Worm (Caenorhabditis elegans) whole organism, late embryonic: ENCODE measurements around the gene ent-3.

ENCODE experiments used
- C08G9.2 ChIP-seq: sonication (generic microtip); optimal IDR thresholded peaks from 2 replicates; lab custom pipeline; 2016; ENCODE audit warnings: mild to moderate bottlenecking, missing genetic modification characterization, moderate library complexity, missing compliant biosample characterization
- C38D4.7 ChIP-seq: fragments of 200-800 bp; sonication (Bioruptor generic); optimal IDR thresholded peaks from 2 replicates; lab custom pipeline; 2018; ENCODE audit warnings: mild to moderate bottlenecking, missing genetic modification characterization, moderate library complexity, missing compliant biosample characterization
- F13H6.1 ChIP-seq: sonication (generic microtip); optimal IDR thresholded peaks from 2 replicates; lab custom pipeline; 2016; ENCODE audit warnings: missing genetic modification characterization, missing compliant biosample characterization
- T23F11.4 ChIP-seq: fragments of 200-800 bp; sonication (Bioruptor generic); optimal IDR thresholded peaks from 2 replicates; lab custom pipeline; 2018; ENCODE audit warnings: mild to moderate bottlenecking, missing genetic modification characterization, missing compliant biosample characterization
- ama-1 ChIP-seq: fragments of 150-350 bp; optimal IDR thresholded peaks from 2 replicates; lab custom pipeline; 2014
- ceh-19 ChIP-seq: fragments of 200-800 bp; sonication (Bioruptor generic); optimal IDR thresholded peaks from 2 replicates; lab custom pipeline; 2018; ENCODE audit warnings: mild to moderate bottlenecking, missing genetic modification characterization, missing compliant biosample characterization
- ceh-24 ChIP-seq: sonication (generic microtip); optimal IDR thresholded peaks from 2 replicates; lab custom pipeline; 2016; ENCODE audit warnings: mild to moderate bottlenecking, missing genetic modification characterization, missing compliant biosample characterization
- ceh-30 ChIP-seq: fragments of 150-350 bp; optimal IDR thresholded peaks from 2 replicates; lab custom pipeline; 2014; ENCODE audit warnings: missing biosample characterization, missing genetic modification characterization
- ceh-31 ChIP-seq: sonication (generic microtip); optimal IDR thresholded peaks from 2 replicates; lab custom pipeline; 2016; ENCODE audit warnings: missing genetic modification characterization, missing compliant biosample characterization
- ceh-48 ChIP-seq: sonication (generic microtip); optimal IDR thresholded peaks from 2 replicates; lab custom pipeline; 2016; ENCODE audit warnings: missing genetic modification characterization, inconsistent platforms, missing compliant biosample characterization
- ceh-6 ChIP-seq: fragments of 200-800 bp; sonication (Bioruptor generic); optimal IDR thresholded peaks from 2 replicates; lab custom pipeline; 2018; ENCODE audit warnings: mild to moderate bottlenecking, missing genetic modification characterization, missing compliant biosample characterization
- ceh-9 ChIP-seq: sonication (generic microtip); optimal IDR thresholded peaks from 2 replicates; lab custom pipeline; 2016; ENCODE audit warnings: mild to moderate bottlenecking, missing genetic modification characterization, inconsistent platforms, missing compliant biosample characterization
- che-1 ChIP-seq: sonication (generic microtip); optimal IDR thresholded peaks from 2 replicates; lab custom pipeline; 2016; ENCODE audit warnings: mild to moderate bottlenecking, missing genetic modification characterization, missing compliant biosample characterization
- elt-2 ChIP-seq: sonication (generic microtip); optimal IDR thresholded peaks from 2 replicates; lab custom pipeline; 2016; ENCODE audit warnings: missing genetic modification reagents, missing genetic modification characterization, missing compliant biosample characterization
- elt-4 ChIP-seq: sonication (generic microtip); optimal IDR thresholded peaks from 2 replicates; lab custom pipeline; 2016; ENCODE audit warnings: missing genetic modification characterization, missing compliant biosample characterization
- eyg-1 ChIP-seq: sonication (generic microtip); optimal IDR thresholded peaks from 2 replicates; lab custom pipeline; 2016; ENCODE audit warnings: missing genotype, missing genetic modification characterization, missing compliant biosample characterization
- fax-1 ChIP-seq: sonication (generic microtip); optimal IDR thresholded peaks from 2 replicates; lab custom pipeline; 2016; ENCODE audit warnings: missing genotype, missing genetic modification characterization, missing compliant biosample characterization
- gmeb-2 ChIP-seq: sonication (generic microtip); optimal IDR thresholded peaks from 2 replicates; lab custom pipeline; 2016; ENCODE audit warnings: missing genetic modification characterization, inconsistent platforms, missing compliant biosample characterization
- hlh-13 ChIP-seq: fragments of 200-800 bp; sonication (Bioruptor generic); optimal IDR thresholded peaks from 2 replicates; lab custom pipeline; 2018; ENCODE audit warnings: mild to moderate bottlenecking, missing genetic modification characterization, missing compliant biosample characterization
- hlh-30 ChIP-seq: sonication (generic microtip); optimal IDR thresholded peaks from 2 replicates; lab custom pipeline; 2017; ENCODE audit warnings: antibody characterized with exemption, missing genetic modification characterization, missing compliant biosample characterization; ENCODE audit not compliant: insufficient read depth
- lim-6 ChIP-seq: sonication (generic microtip); optimal IDR thresholded peaks from 2 replicates; lab custom pipeline; 2016; ENCODE audit warnings: missing genetic modification characterization, missing compliant biosample characterization
- lin-11 ChIP-seq: fragments of 200-800 bp; sonication (Bioruptor generic); optimal IDR thresholded peaks from 2 replicates; lab custom pipeline; 2018; ENCODE audit warnings: mild to moderate bottlenecking, missing genetic modification characterization, missing compliant biosample characterization
- madf-2 ChIP-seq: sonication (generic microtip); optimal IDR thresholded peaks from 2 replicates; lab custom pipeline; 2017; ENCODE audit warnings: missing genetic modification characterization, missing compliant biosample characterization
- nfya-1 ChIP-seq: sonication (generic microtip); optimal IDR thresholded peaks from 2 replicates; lab custom pipeline; 2017; ENCODE audit warnings: missing genetic modification characterization, mild to moderate bottlenecking, missing compliant biosample characterization, antibody characterized with exemption, moderate library complexity
- npax-4 ChIP-seq: sonication (generic microtip); optimal IDR thresholded peaks from 2 replicates; lab custom pipeline; 2016; ENCODE audit warnings: missing genetic modification characterization, missing compliant biosample characterization
- odd-2 ChIP-seq: sonication (generic microtip); optimal IDR thresholded peaks from 2 replicates; lab custom pipeline; 2017; ENCODE audit warnings: antibody characterized with exemption, mild to moderate bottlenecking, missing genetic modification characterization, missing compliant biosample characterization
- pag-3 ChIP-seq: sonication (generic microtip); optimal IDR thresholded peaks from 2 replicates; lab custom pipeline; 2016; ENCODE audit warnings: missing compliant biosample characterization, missing genetic modification characterization, borderline replicate concordance
- pha-2 ChIP-seq: sonication (generic microtip); optimal IDR thresholded peaks from 2 replicates; lab custom pipeline; 2017; ENCODE audit warnings: mild to moderate bottlenecking, missing genetic modification characterization, missing compliant biosample characterization
- rnt-1 ChIP-seq: sonication (generic microtip); optimal IDR thresholded peaks from 2 replicates; lab custom pipeline; 2016; ENCODE audit warnings: missing genetic modification characterization, missing compliant biosample characterization
- sox-4 ChIP-seq: sonication (generic microtip); optimal IDR thresholded peaks from 2 replicates; lab custom pipeline; 2017; ENCODE audit warnings: mild to moderate bottlenecking, missing genetic modification characterization, inconsistent platforms, missing compliant biosample characterization
- syd-9 ChIP-seq: sonication (generic microtip); optimal IDR thresholded peaks from 2 replicates; lab custom pipeline; 2016; ENCODE audit warnings: mild to moderate bottlenecking, missing genetic modification characterization, moderate library complexity, missing compliant biosample characterization
- tbx-7 ChIP-seq: sonication (generic microtip); optimal IDR thresholded peaks from 2 replicates; lab custom pipeline; 2016; ENCODE audit warnings: missing genotype, missing genetic modification characterization, missing compliant biosample characterization
- ttx-3 ChIP-seq: sonication (generic microtip); optimal IDR thresholded peaks from 2 replicates; lab custom pipeline; 2016; ENCODE audit warnings: missing genetic modification reagents, missing genetic modification characterization, missing compliant biosample characterization
- unc-86 ChIP-seq: sonication (generic microtip); optimal IDR thresholded peaks from 2 replicates; lab custom pipeline; 2016; ENCODE audit warnings: missing genetic modification characterization, missing compliant biosample characterization

The ent-3 gene

ce11 chrV:14240694-14241201, 4.9 kb upstream of the ent-3 start, which contains the start of gene K02E11.10:
TSS of gene K02E11.10 (minus strand) at chrV:14241151.
- TF ChIP-seq T23F11.4 (GFP tag; lab: Kevin White, UChicago) (peak; percentile 4), sox-4 (tag; lab: Kevin White, UChicago) (no peak), elt-4 (peak; percentile 63)

- TF ChIP-seq nfya-1 (tag; lab: Kevin White, UChicago) (no peak), fax-1 (no peak), hlh-30 (tag; lab: Kevin White, UChicago) (no peak), ceh-9 (tag; lab: Kevin White, UChicago) (no peak), lim-6 (no peak), T23F11.4 (GFP tag; lab: Kevin White, UChicago) (no peak), elt-4 (no peak), syd-9 (no peak), ceh-30 (no peak), gmeb-2 (tag; lab: Kevin White, UChicago) (no peak), ceh-24 (tag; lab: Kevin White, UChicago) (no peak), elt-2 (tag; lab: Kevin White, UChicago) (no peak), tbx-7 (no peak), rnt-1 (tag; lab: Kevin White, UChicago) (no peak), hlh-13 (no peak), F13H6.1 (tag; lab: Kevin White, UChicago) (no peak)
These were observed 4.2 kb downstream of the ent-3 start for ce11 chrV:14231656-14232055.

- TF ChIP-seq ceh-30 (no peak), tbx-7 (no peak), ceh-48 (tag; lab: Kevin White, UChicago) (no peak)
These were observed 4.9 kb downstream of the ent-3 start for ce11 chrV:14230788-14231583.

ce11 chrV:14226373-14226772, 9.5 kb downstream of the ent-3 start, which contains the start of gene nep-21:
TSS of gene nep-21 (minus strand) at chrV:14226473.
- TF ChIP-seq eyg-1 (tag; lab: Kevin White, UChicago), result no peak
- no peak for TF ChIP-seq npax-4 (tag; lab: Kevin White, UChicago)
- TF ChIP-seq madf-2 (tag; lab: Kevin White, UChicago), result no peak
- no peak for TF ChIP-seq ttx-3 (tag; lab: Kevin White, UChicago)
- TF ChIP-seq lin-11, result no peak
- no peak for TF ChIP-seq ceh-30
- TF ChIP-seq fax-1, result no peak
- no peak for TF ChIP-seq C38D4.7 (GFP tag; lab: Kevin White, UChicago)
- no peak for TF ChIP-seq ama-1 (lab: Kevin White, UChicago)
- TF ChIP-seq unc-86, result no peak
- TF ChIP-seq ceh-19, result no peak
- no peak for TF ChIP-seq odd-2 (tag; lab: Kevin White, UChicago)
- TF ChIP-seq che-1, result no peak
- TF ChIP-seq ceh-6 (GFP tag; lab: Kevin White, UChicago), result no peak
- TF ChIP-seq ceh-48 (tag; lab: Kevin White, UChicago), result no peak
- no peak for TF ChIP-seq pag-3 (tag; lab: Kevin White, UChicago)
- no peak for TF ChIP-seq C08G9.2 (tag; lab: Kevin White, UChicago)
- TF ChIP-seq pha-2 (tag; lab: Kevin White, UChicago), result no peak
- no peak for TF ChIP-seq ceh-31 (tag; lab: Kevin White, UChicago)
- no peak for TF ChIP-seq elt-2 (tag; lab: Kevin White, UChicago)
